Fruit fly (Drosophila melanogaster) whole organism, embryonic: ENCODE data around the gene CG16956.

Experiments
- CG10366 ChIP-seq: fragments of 200-800 bp; sonication (Bioruptor generic); IDR thresholded peaks from 2 replicates; pipeline ENCODE4 v1.3.6; 2022; ENCODE audit warnings: missing biosample characterization, missing genetic modification characterization
- CG10462 ChIP-seq: fragments of 200-800 bp; sonication (Bioruptor generic); optimal IDR thresholded peaks from 2 replicates; lab custom pipeline; 2016; ENCODE audit warnings: missing biosample characterization, missing genetic modification characterization
- CG10979 ChIP-seq: fragments of 200-800 bp; sonication (Bioruptor generic); optimal IDR thresholded peaks from 2 replicates; lab custom pipeline; 2018; ENCODE audit warnings: missing biosample characterization, mild to moderate bottlenecking, missing genetic modification characterization, moderate library complexity
- CG1233 ChIP-seq: fragments of 200-800 bp; sonication (Bioruptor generic); optimal IDR thresholded peaks from 4 replicates; lab custom pipeline; 2018; ENCODE audit warnings: missing biosample characterization, mild to moderate bottlenecking, missing genetic modification characterization
- CG13296 ChIP-seq: fragments of 200-800 bp; sonication (Bioruptor generic); optimal IDR thresholded peaks from 3 replicates; lab custom pipeline; 2018; ENCODE audit warnings: missing biosample characterization, mild to moderate bottlenecking, missing genetic modification characterization
- CG13775 ChIP-seq: fragments of 200-800 bp; sonication (Bioruptor generic); optimal IDR thresholded peaks from 3 replicates; lab custom pipeline; 2017; ENCODE audit warnings: missing biosample characterization, mild to moderate bottlenecking, missing genetic modification characterization
- CG15073 ChIP-seq: fragments of 200-800 bp; sonication (Bioruptor generic); optimal IDR thresholded peaks from 2 replicates; lab custom pipeline; 2016; ENCODE audit warnings: missing biosample characterization, missing genetic modification characterization
- CG15479 ChIP-seq: fragments of 200-800 bp; sonication (Bioruptor generic); optimal IDR thresholded peaks from 3 replicates; lab custom pipeline; 2019; ENCODE audit warnings: missing biosample characterization, mild to moderate bottlenecking, missing genetic modification characterization, moderate library complexity
- CG2202 ChIP-seq: fragments of 200-800 bp; sonication (Bioruptor generic); optimal IDR thresholded peaks from 2 replicates; lab custom pipeline; 2018; ENCODE audit warnings: missing biosample characterization, mild to moderate bottlenecking, missing genetic modification characterization
- CG30431 ChIP-seq: fragments of 200-800 bp; sonication (Bioruptor generic); optimal IDR thresholded peaks from 2 replicates; lab custom pipeline; 2017; ENCODE audit warnings: missing biosample characterization, missing genetic modification characterization
- CG34422 ChIP-seq: fragments of 200-800 bp; sonication (Bioruptor generic); IDR thresholded peaks from 3 replicates; pipeline ENCODE4 v1.3.6; 2022; ENCODE audit warnings: missing biosample characterization, missing genetic modification characterization
- CG4404 ChIP-seq: fragments of 200-800 bp; sonication (Bioruptor generic); IDR thresholded peaks from 2 replicates; pipeline ENCODE4 v1.3.6; 2022; ENCODE audit warnings: missing biosample characterization, missing genetic modification characterization
- CG4730 ChIP-seq: fragments of 200-800 bp; sonication (Bioruptor generic); IDR thresholded peaks from 2 replicates; pipeline ENCODE4 v1.3.6; 2022; ENCODE audit warnings: missing biosample characterization, missing genetic modification characterization
- CG4854 ChIP-seq: fragments of 200-800 bp; sonication (Bioruptor generic); optimal IDR thresholded peaks from 2 replicates; lab custom pipeline; 2016; ENCODE audit warnings: missing biosample characterization, missing genetic modification characterization, inconsistent platforms
- CG7987 ChIP-seq: fragments of 200-800 bp; sonication (Bioruptor generic); optimal IDR thresholded peaks from 2 replicates; lab custom pipeline; 2018; ENCODE audit warnings: missing biosample characterization, mild to moderate bottlenecking, missing genetic modification characterization, moderate library complexity
- CG9727 ChIP-seq: fragments of 200-800 bp; sonication (Bioruptor generic); optimal IDR thresholded peaks from 3 replicates; lab custom pipeline; 2017; ENCODE audit warnings: missing biosample characterization, mild to moderate bottlenecking, missing genetic modification characterization
- CTCF ChIP-seq: fragments of 200-800 bp; sonication (Bioruptor generic); optimal IDR thresholded peaks from 2 replicates; lab custom pipeline; 2017; ENCODE audit warnings: missing biosample characterization, mild to moderate bottlenecking, missing genetic modification characterization, moderate library complexity
- CoRest ChIP-seq: fragments of 200-800 bp; sonication (Bioruptor generic); optimal IDR thresholded peaks from 3 replicates; lab custom pipeline; 2018; ENCODE audit warnings: missing biosample characterization, mild to moderate bottlenecking, missing genetic modification characterization, moderate library complexity
- Dad ChIP-seq: fragments of 200-800 bp; sonication (Bioruptor generic); optimal IDR thresholded peaks from 3 replicates; lab custom pipeline; 2016; ENCODE audit warnings: missing biosample characterization, missing genetic modification characterization
- GATAe ChIP-seq: fragments of 200-800 bp; sonication (Bioruptor generic); conservative IDR thresholded peaks from 2 replicates; pipeline ENCODE4 v1.3.6; 2022; ENCODE audit warnings: missing biosample characterization, missing genetic modification characterization
- Gsc ChIP-seq: fragments of 200-800 bp; sonication (Bioruptor generic); IDR thresholded peaks from 2 replicates; pipeline ENCODE4 v1.3.6; 2022; ENCODE audit warnings: missing biosample characterization, missing genetic modification characterization
- H2.0 ChIP-seq: fragments of 200-800 bp; sonication (Bioruptor generic); IDR thresholded peaks from 2 replicates; pipeline ENCODE4 v1.3.6; 2022; ENCODE audit warnings: missing biosample characterization, missing genetic modification characterization
- HLHmδ ChIP-seq: fragments of 200-800 bp; sonication (Bioruptor generic); optimal IDR thresholded peaks from 2 replicates; lab custom pipeline; 2018; ENCODE audit warnings: missing biosample characterization, mild to moderate bottlenecking, missing genetic modification characterization, moderate library complexity
- Hr3 ChIP-seq: fragments of 200-800 bp; sonication (Bioruptor generic); optimal IDR thresholded peaks from 3 replicates; lab custom pipeline; 2016; ENCODE audit warnings: missing biosample characterization, missing genetic modification characterization
- Hr51 ChIP-seq, 2 experiments: fragments of 200-800 bp; sonication (Bioruptor generic); optimal IDR thresholded peaks; 2 replicates in 1 of 2; 3 replicates in 1 of 2; lab custom pipeline; 2016 to 2018; ENCODE audit warnings: missing biosample characterization in 2 of 2, missing genetic modification characterization in 2 of 2, mild to moderate bottlenecking in 1 of 2, moderate library complexity in 1 of 2
- NC2α ChIP-seq: fragments of 200-800 bp; sonication (Bioruptor generic); optimal IDR thresholded peaks from 2 replicates; lab custom pipeline; 2016; ENCODE audit warnings: missing biosample characterization, missing genetic modification characterization
- Neu2 ChIP-seq: fragments of 200-800 bp; sonication (Bioruptor generic); optimal IDR thresholded peaks from 3 replicates; lab custom pipeline; 2016; ENCODE audit warnings: missing biosample characterization, missing genetic modification characterization, borderline replicate concordance
- Nf-YC ChIP-seq: fragments of 200-800 bp; optimal IDR thresholded peaks from 3 replicates; lab custom pipeline; 2019; ENCODE audit warnings: missing biosample characterization, mild to moderate bottlenecking, missing genetic modification characterization, moderate library complexity
- Poxn ChIP-seq: fragments of 200-800 bp; sonication (Bioruptor generic); IDR thresholded peaks from 2 replicates; pipeline ENCODE4 v1.3.6; 2022; ENCODE audit warnings: missing biosample characterization, missing genetic modification characterization
- Rfx ChIP-seq: fragments of 200-800 bp; sonication (Bioruptor generic); IDR thresholded peaks from 2 replicates; pipeline ENCODE4 v1.3.6; 2022; ENCODE audit warnings: missing biosample characterization, missing genetic modification characterization
- Sin3A ChIP-seq: fragments of >200 bp; optimal IDR thresholded peaks from 2 replicates; lab custom pipeline; 2018
- Sry-β ChIP-seq: fragments of 200-800 bp; sonication (Bioruptor generic); optimal IDR thresholded peaks from 2 replicates; lab custom pipeline; 2018; ENCODE audit warnings: missing biosample characterization, mild to moderate bottlenecking, missing genetic modification characterization, moderate library complexity
- ato ChIP-seq: fragments of 200-800 bp; sonication (Bioruptor generic); IDR thresholded peaks from 2 replicates; pipeline ENCODE4 v1.3.6; 2022; ENCODE audit warnings: missing biosample characterization, missing genetic modification characterization; ENCODE audit not compliant: partially characterized antibody
- cas ChIP-seq: fragments of 200-800 bp; sonication (Bioruptor generic); IDR thresholded peaks from 2 replicates; pipeline ENCODE4 v1.3.6; 2022; ENCODE audit warnings: missing biosample characterization, missing genetic modification characterization
- disco-r ChIP-seq: fragments of 200-800 bp; sonication (Bioruptor generic); optimal IDR thresholded peaks from 2 replicates; lab custom pipeline; 2016; ENCODE audit warnings: missing biosample characterization, missing genetic modification characterization
- gem ChIP-seq: fragments of 200-800 bp; sonication (Bioruptor generic); optimal IDR thresholded peaks from 2 replicates; lab custom pipeline; 2019; ENCODE audit warnings: missing biosample characterization, mild to moderate bottlenecking, missing genetic modification characterization, moderate library complexity
- grn ChIP-seq: fragments of 200-800 bp; sonication (Bioruptor generic); optimal IDR thresholded peaks from 3 replicates; lab custom pipeline; 2017; ENCODE audit warnings: missing biosample characterization, missing genetic modification characterization
- gsb ChIP-seq: fragments of 200-800 bp; sonication (Bioruptor generic); IDR thresholded peaks from 2 replicates; pipeline ENCODE4 v1.3.6; 2022; ENCODE audit warnings: missing biosample characterization, missing genetic modification characterization
- insv ChIP-seq, 2 experiments: fragments of 200-800 bp; sonication (Bioruptor generic); optimal IDR thresholded peaks; 3 replicates each; lab custom pipeline; 2016 to 2018; ENCODE audit warnings: missing biosample characterization in 2 of 2, missing genetic modification characterization in 2 of 2
- kay ChIP-seq: fragments of 200-800 bp; sonication (Bioruptor generic); optimal IDR thresholded peaks from 2 replicates; lab custom pipeline; 2016; ENCODE audit warnings: missing biosample characterization, missing genetic modification characterization
- ken ChIP-seq: fragments of 200-800 bp; sonication (Bioruptor generic); IDR thresholded peaks from 3 replicates; pipeline ENCODE4 v1.3.6; 2022; ENCODE audit warnings: missing biosample characterization, missing genetic modification characterization
- nom ChIP-seq: fragments of 200-800 bp; sonication (Bioruptor generic); optimal IDR thresholded peaks from 2 replicates; lab custom pipeline; 2017; ENCODE audit warnings: missing biosample characterization, missing genetic modification characterization, mild to moderate bottlenecking, moderate library complexity, missing genetic modification reagents
- odd ChIP-seq: fragments of 200-800 bp; sonication (Bioruptor generic); optimal IDR thresholded peaks from 2 replicates; lab custom pipeline; 2017; ENCODE audit warnings: missing biosample characterization, mild to moderate bottlenecking, missing genetic modification characterization
- peb ChIP-seq: fragments of 200-800 bp; sonication (Bioruptor generic); IDR thresholded peaks from 2 replicates; pipeline ENCODE4 v1.3.6; 2022; ENCODE audit warnings: missing biosample characterization, missing genetic modification characterization
- pho ChIP-seq: fragments of 200-800 bp; sonication (Bioruptor generic); optimal IDR thresholded peaks from 2 replicates; lab custom pipeline; 2016; ENCODE audit warnings: missing biosample characterization, missing genetic modification characterization
- pros ChIP-seq: fragments of 200-800 bp; sonication (Bioruptor generic); optimal IDR thresholded peaks from 3 replicates; lab custom pipeline; 2019; ENCODE audit warnings: missing biosample characterization, mild to moderate bottlenecking, missing genetic modification characterization, moderate library complexity
- pum ChIP-seq: fragments of 200-800 bp; sonication (Bioruptor generic); optimal IDR thresholded peaks from 2 replicates; lab custom pipeline; 2016; ENCODE audit warnings: missing biosample characterization, missing genetic modification characterization
- shn ChIP-seq: fragments of 200-800 bp; sonication (Bioruptor generic); optimal IDR thresholded peaks from 3 replicates; lab custom pipeline; 2016; ENCODE audit warnings: missing biosample characterization, missing genetic modification characterization
- sna ChIP-seq: fragments of 200-800 bp; sonication (Bioruptor generic); IDR thresholded peaks from 2 replicates; pipeline ENCODE4 v1.3.6; 2022; ENCODE audit warnings: missing biosample characterization, missing genetic modification characterization; ENCODE audit not compliant: partially characterized antibody
- stwl ChIP-seq: fragments of 200-800 bp; sonication (Bioruptor generic); optimal IDR thresholded peaks from 3 replicates; lab custom pipeline; 2018; ENCODE audit warnings: missing biosample characterization, mild to moderate bottlenecking, missing genetic modification characterization, moderate library complexity
- unc-4 ChIP-seq: fragments of 200-800 bp; sonication (Bioruptor generic); IDR thresholded peaks from 2 replicates; pipeline ENCODE4 v1.3.6; 2022; ENCODE audit warnings: missing biosample characterization, missing genetic modification characterization; ENCODE audit not compliant: partially characterized antibody

The CG16956 gene

dm6 chr2L:13368940-13369339 lies 45.4 kb downstream of the CG16956 start, which contains the start of gene CG31855 (continued):
- TF ChIP-seq pros (GFP tag; lab: Kevin White, UChicago) (no peak), insv (GFP tag; optimal IDR thresholded peaks at IDR 0.05; lab: Kevin White, UChicago) (peak in 1 of 2 experiments; percentile 55), Hr3 (GFP tag; lab: Kevin White, UChicago) (peak; percentile 82), CG2202 (tag; lab: Kevin White, UChicago) (peak; percentile 53), gsb (peak; percentile 52; the same call in 1 of the 2 replicates), Nf-YC (tag; lab: Kevin White, UChicago) (peak; percentile 66), Hr51 (GFP tag; optimal IDR thresholded peaks at IDR 0.05; lab: Kevin White, UChicago) (peak; percentile 81 to 82), peb (GFP tag; lab: Robert Waterston, UW) (peak; percentile 47; the same call in 1 of the 2 replicates), CG4404 (GFP tag; lab: Robert Waterston, UW) (peak; percentile 56), shn (GFP tag; lab: Kevin White, UChicago) (peak; percentile 50), H2.0 (GFP tag; lab: Robert Waterston, UW) (peak; percentile 78), Poxn (peak; percentile 41; the same call in 1 of the 2 replicates), odd (GFP tag; lab: Kevin White, UChicago) (peak; percentile 67), CG10366 (GFP tag; lab: Robert Waterston, UW) (peak; percentile 76), Sin3A (lab: Kevin White, UChicago) (no peak), CG15073 (peak; percentile 6), CG15479 (no peak), Dad (GFP tag; lab: Kevin White, UChicago) (peak; percentile 68), ato (GFP tag; lab: Robert Waterston, UW) (no peak), GATAe (GFP tag; lab: Robert Waterston, UW) (peak; percentile 30; the same call in 1 of the 2 replicates), nom (GFP tag; lab: Kevin White, UChicago) (peak; percentile 73), CG7987 (GFP tag; lab: Kevin White, UChicago) (peak; percentile 79), CG30431 (GFP tag; lab: Kevin White, UChicago) (peak; percentile 28), gem (tag; lab: Kevin White, UChicago) (peak; percentile 85), stwl (tag; lab: Kevin White, UChicago) (peak; percentile 55), disco-r (peak; percentile 66), unc-4 (GFP tag; lab: Robert Waterston, UW) (no peak), pum (GFP tag; lab: Kevin White, UChicago) (peak; percentile 81), CG34422 (GFP tag; lab: Robert Waterston, UW) (peak; percentile 87), CG1233 (GFP tag; lab: Kevin White, UChicago) (peak; percentile 73), CoRest (tag; lab: Kevin White, UChicago) (peak; percentile 78), ken (GFP tag; lab: Robert Waterston, UW) (peak; percentile 89), CG10462 (GFP tag; lab: Kevin White, UChicago) (peak; percentile 74), CG13775 (GFP tag; lab: Kevin White, UChicago) (peak; percentile 59), sna (GFP tag; lab: Robert Waterston, UW) (no peak), Sry-β (GFP tag; lab: Kevin White, UChicago) (peak; percentile 52), CG10979 (tag; lab: Kevin White, UChicago) (peak; percentile 70), HLHmδ (no peak), Neu2 (no peak), CG9727 (GFP tag; lab: Kevin White, UChicago) (peak; percentile 72), grn (GFP tag; lab: Kevin White, UChicago) (no peak), cas (GFP tag; lab: Robert Waterston, UW) (peak; percentile 84), CTCF (no peak), CG4854 (GFP tag; lab: Kevin White, UChicago) (peak; percentile 87), CG4730 (GFP tag; lab: Robert Waterston, UW) (peak; percentile 77), NC2α (GFP tag; lab: Kevin White, UChicago) (no peak), Rfx (GFP tag; lab: Robert Waterston, UW) (peak; percentile 95), CG13296 (GFP tag; lab: Kevin White, UChicago) (peak; percentile 89), kay (GFP tag; lab: Kevin White, UChicago) (peak; percentile 81), Gsc (GFP tag; lab: Robert Waterston, UW) (no peak), pho (GFP tag; lab: Kevin White, UChicago) (peak; percentile 74)
